Fruit fly (Drosophila melanogaster): ENCODE results near the gene fbp.

Gene fbp

DNA sequence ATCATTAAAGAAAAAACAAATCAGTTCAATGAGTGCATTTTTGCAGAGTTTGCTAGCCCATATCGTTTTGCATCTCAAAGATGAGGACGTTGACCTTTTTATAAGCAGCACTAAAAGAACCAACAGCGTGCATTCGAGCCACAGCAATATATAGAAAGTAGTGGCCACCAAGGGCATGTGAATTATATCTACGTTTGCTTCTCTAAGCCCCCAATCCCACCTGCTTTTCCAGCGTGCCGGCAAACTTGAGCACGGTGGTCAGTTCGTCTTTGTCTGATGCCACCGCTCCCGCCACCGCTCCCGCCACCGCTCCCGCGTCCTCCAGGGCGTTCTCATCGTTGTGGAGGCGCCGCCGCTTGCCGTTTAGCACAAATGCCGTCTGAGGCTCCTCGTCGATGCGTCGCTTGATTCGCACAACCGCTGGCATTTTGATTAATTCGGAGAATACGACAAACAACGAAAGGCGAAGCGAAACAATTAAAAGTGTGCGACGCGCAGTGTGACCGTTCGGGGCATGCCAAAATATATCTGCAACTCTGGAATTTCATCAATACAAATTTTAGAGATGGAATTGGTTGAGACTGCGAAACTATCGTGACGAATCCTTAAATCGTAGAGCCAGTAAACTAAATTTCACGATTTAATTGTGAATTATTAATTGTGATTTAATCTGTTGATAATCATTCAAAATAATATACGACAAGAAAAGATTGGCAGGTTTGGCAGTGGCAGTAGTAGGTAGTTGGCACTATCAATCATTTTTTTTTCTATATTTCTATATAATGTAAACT lies 31.6 kb upstream of the fbp start (continued):
- peak; percentile 40; the same call in 1 of the 2 replicates for TF ChIP-seq Ptx1 (GFP tag; IDR thresholded peaks at IDR 0.05)
- TF ChIP-seq dysf (GFP tag; IDR thresholded peaks at IDR 0.05), result peak; percentile 39; the same call in 1 of the 3 replicates
- no peak for TF ChIP-seq grn (GFP tag; optimal IDR thresholded peaks at IDR 0.05)
- TF ChIP-seq sim (GFP tag; IDR thresholded peaks at IDR 0.05), result no peak
- no peak for TF ChIP-seq jing (GFP tag; optimal IDR thresholded peaks at IDR 0.05)
- no peak for TF ChIP-seq ssp (GFP tag; IDR thresholded peaks at IDR 0.05)
- TF ChIP-seq dm (GFP tag; optimal IDR thresholded peaks at IDR 0.05), result peak; percentile 44
- peak; percentile 33 for TF ChIP-seq shn (GFP tag; optimal IDR thresholded peaks at IDR 0.05)
- no peak for TF ChIP-seq sr (GFP tag; IDR thresholded peaks at IDR 0.05)
- TF ChIP-seq E2f2 (GFP tag; IDR thresholded peaks at IDR 0.05), result peak; percentile 60
- TF ChIP-seq CG2202 (tag; optimal IDR thresholded peaks at IDR 0.05), result no peak
- TF ChIP-seq CG9727 (GFP tag; optimal IDR thresholded peaks at IDR 0.05), result peak; percentile 55
- TF ChIP-seq CG2129 (GFP tag; IDR thresholded peaks at IDR 0.05; ENCODE audit: partially characterized antibody), result peak; percentile 73
- TF ChIP-seq p53 (GFP tag; optimal IDR thresholded peaks at IDR 0.05), result peak; percentile 57
- no peak for TF ChIP-seq sima (GFP tag; optimal IDR thresholded peaks at IDR 0.05)
- TF ChIP-seq tin (GFP tag; optimal IDR thresholded peaks at IDR 0.05), result peak; percentile 56
- TF ChIP-seq bowl (GFP tag; IDR thresholded peaks at IDR 0.05), result no peak
- no peak for TF ChIP-seq CG10654 (GFP tag; optimal IDR thresholded peaks at IDR 0.05)
- TF ChIP-seq ac (GFP tag; optimal IDR thresholded peaks at IDR 0.05), result no peak
- no peak for TF ChIP-seq Kr (GFP tag; optimal IDR thresholded peaks at IDR 0.05)
- peak in 1 of 3 experiments; percentile 5 for TF ChIP-seq Stat92E (GFP tag; optimal IDR thresholded peaks at IDR 0.05)
- TF ChIP-seq row (GFP tag; IDR thresholded peaks at IDR 0.05), result peak; percentile 88
- no peak for TF ChIP-seq da (GFP tag; optimal IDR thresholded peaks at IDR 0.05)
- TF ChIP-seq lov (optimal IDR thresholded peaks at IDR 0.05), result no peak
- TF ChIP-seq lov (GFP tag; IDR thresholded peaks at IDR 0.05), result no peak
- peak; percentile 3 for TF ChIP-seq Blimp-1 (GFP tag; optimal IDR thresholded peaks at IDR 0.05)
- TF ChIP-seq CG31224 (GFP tag; IDR thresholded peaks at IDR 0.05), result no peak
- no peak for TF ChIP-seq CG17802 (tag; optimal IDR thresholded peaks at IDR 0.05)
- no peak for TF ChIP-seq schlank (tag; optimal IDR thresholded peaks at IDR 0.05)
- peak; percentile 10; the same call in 1 of the 2 replicates for TF ChIP-seq CG32772 (GFP tag; IDR thresholded peaks at IDR 0.05)
- no peak for TF ChIP-seq ash1 (GFP tag; optimal IDR thresholded peaks at IDR 0.05)
- TF ChIP-seq Hr51 (GFP tag; optimal IDR thresholded peaks at IDR 0.05), result peak; percentile 12 to 21
- no peak for TF ChIP-seq CG10321 (GFP tag; IDR thresholded peaks at IDR 0.05)
- TF ChIP-seq CG1603 (tag; optimal IDR thresholded peaks at IDR 0.05), result peak; percentile 78
- TF ChIP-seq gcm (GFP tag; optimal IDR thresholded peaks at IDR 0.05), result no peak
- no peak for TF ChIP-seq CG10565 (GFP tag; optimal IDR thresholded peaks at IDR 0.05)
- TF ChIP-seq CG10366 (GFP tag; IDR thresholded peaks at IDR 0.05), result peak; percentile 39; the same call in 1 of the 2 replicates
- TF ChIP-seq eyg (GFP tag; optimal IDR thresholded peaks at IDR 0.05), result no peak
- TF ChIP-seq CG10209 (GFP tag; optimal IDR thresholded peaks at IDR 0.05), result no peak
- TF ChIP-seq zfh2 (GFP tag; optimal IDR thresholded peaks at IDR 0.05), result peak; percentile 62
- TF ChIP-seq Side (GFP tag; optimal IDR thresholded peaks at IDR 0.05), result peak; percentile 36
- no peak for TF ChIP-seq CG13894 (tag; optimal IDR thresholded peaks at IDR 0.05)
- TF ChIP-seq gce (GFP tag; IDR thresholded peaks at IDR 0.05), result no peak
- TF ChIP-seq Oaz (GFP tag; IDR thresholded peaks at IDR 0.05), result no peak
- no peak for TF ChIP-seq CG2199 (GFP tag; IDR thresholded peaks at IDR 0.05)
- peak; percentile 39 for TF ChIP-seq Deaf1 (tag; optimal IDR thresholded peaks at IDR 0.05)
- TF ChIP-seq ems (GFP tag; optimal IDR thresholded peaks at IDR 0.05), result peak; percentile 27
- no peak for TF ChIP-seq CG14014 (GFP tag; IDR thresholded peaks at IDR 0.05)
- peak; percentile 95 for TF ChIP-seq MESR4 (GFP tag; optimal IDR thresholded peaks at IDR 0.05)
- TF ChIP-seq CG32767 (GFP tag; IDR thresholded peaks at IDR 0.05), result no peak
